Fruit fly (Drosophila melanogaster) whole organism, larva: Measurements from ENCODE around the gene fon.

ENCODE experiments used
- noc ChIP-seq: fragments of 200-800 bp; sonication (Bioruptor generic); optimal IDR thresholded peaks from 3 replicates; lab custom pipeline; 2019; ENCODE audit warnings: missing biosample characterization, mild to moderate bottlenecking, missing genetic modification characterization, moderate library complexity

fon gene

DNA sequence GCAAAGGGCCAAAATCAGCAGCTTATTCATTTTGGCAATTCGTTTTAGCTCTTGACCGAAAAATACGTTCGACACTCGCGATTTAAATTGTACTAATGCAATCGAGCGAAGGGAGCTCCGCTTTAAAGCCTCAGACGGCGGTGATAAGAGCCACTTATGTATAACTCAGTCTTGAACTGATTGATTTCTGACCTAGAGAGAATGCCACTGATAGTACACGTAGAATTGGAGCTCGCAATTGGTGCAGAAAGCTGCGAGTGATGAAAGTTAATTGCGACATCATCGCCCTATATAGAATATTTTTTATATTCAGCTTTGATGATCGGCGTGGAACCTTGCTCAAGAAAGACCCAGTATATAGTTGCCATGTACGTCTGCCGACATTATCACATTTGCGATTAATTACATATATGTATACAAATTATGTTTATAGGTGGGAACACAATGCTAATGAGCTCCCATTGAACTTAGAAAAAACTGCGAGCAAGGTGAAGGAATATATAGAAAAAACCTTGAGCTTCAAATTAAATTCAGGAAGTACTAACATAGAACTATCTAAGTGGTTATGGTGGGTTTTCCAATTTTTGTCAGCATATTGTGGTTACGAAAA, at the start of gene fon:
fon (minus strand) TSS at position 100 of the 610 bp plus-strand sequence.
- no peak for TF ChIP-seq noc (tag; lab: Kevin White, UChicago)

DNA sequence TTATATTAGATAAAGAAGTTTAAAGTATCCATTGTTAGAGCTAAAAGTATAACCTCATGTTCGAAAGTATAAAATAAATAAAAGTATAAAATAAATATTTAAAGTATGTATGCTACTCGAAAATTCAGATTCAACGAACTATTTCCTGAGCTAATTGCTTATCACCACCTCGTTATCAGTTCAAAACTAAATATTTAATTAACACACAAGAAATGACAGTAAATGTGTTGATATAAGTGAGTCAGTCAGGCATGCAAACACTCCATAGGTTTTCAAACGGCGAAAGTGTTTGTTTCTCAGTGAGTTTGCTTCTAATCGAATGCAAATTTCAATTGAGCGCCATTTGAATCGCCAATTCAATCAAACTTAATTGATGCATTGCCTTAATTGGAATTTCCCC, 48.3 kb upstream of the fon start:
- TF ChIP-seq noc (tag; lab: Kevin White, UChicago): peak; percentile 61

DNA sequence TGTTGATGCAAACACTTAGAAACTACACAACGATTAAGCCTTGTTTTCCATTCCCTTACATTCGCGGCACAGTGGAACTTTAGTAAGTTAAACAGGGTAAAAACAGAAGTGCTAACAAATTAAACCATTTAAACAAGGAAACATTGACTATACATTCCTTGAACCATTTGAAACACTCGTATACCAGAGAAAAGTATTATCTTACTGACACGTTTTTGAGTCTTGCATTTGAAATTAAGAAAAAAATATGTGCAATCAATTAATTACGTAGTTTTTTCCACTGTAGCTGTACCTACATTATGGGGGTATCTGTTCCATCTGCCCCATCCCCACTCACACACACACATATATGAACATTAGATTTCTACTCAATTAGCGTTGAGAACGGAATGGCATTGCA, 47.3 kb upstream of the fon start:
- peak; percentile 84 for TF ChIP-seq noc (tag; lab: Kevin White, UChicago)

DNA sequence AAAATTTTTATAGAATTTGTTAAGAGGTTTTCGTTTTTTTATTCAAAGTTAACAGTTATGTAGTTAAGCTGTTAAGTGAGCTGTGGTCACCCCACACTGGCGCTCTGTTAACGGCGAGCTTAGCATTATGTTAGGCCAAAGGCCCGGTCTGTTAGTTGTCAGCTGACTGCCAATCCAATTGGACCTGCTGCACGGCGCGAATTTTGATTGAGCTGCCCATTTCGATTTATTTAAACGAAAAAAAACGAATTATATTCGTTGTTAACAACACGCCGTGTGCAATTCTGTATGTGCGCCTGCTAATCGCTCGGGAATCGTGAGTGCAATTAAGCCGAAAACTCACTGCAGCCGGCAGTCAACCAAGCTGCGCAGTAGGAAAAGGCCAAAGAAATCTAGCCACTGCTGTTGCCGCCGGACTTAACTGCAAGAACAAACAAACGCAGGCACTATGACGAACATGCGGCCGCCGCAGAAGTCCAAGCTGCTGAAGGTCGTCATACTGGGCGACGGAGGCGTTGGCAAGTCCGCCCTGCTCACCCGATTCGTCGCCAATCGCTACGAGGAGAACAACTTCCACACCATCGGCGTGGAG, 46.5 kb upstream of the fon start, which contains the start of gene Rab9:
Rab9 (plus strand) TSS at position 151 of the 592 bp plus-strand sequence.
- TF ChIP-seq noc (tag; lab: Kevin White, UChicago): peak; percentile 32

DNA sequence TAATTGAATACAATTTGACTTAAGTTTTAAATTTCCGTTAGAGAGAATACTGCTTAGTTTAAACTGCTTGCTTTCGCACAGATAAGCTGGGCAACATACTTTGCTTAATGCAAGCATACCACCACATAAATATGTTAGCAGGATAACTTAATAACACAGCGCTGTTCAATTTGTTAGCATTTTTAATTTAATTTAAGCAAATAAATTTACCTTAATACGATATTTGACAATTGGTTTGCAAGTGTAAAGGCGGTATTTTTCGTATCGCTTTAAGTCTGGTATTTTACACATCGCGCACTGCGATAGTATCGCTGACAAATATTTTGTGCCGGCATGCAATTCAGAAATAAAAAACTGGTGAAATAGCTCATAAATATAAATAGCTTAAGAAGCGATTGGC, 44.3 kb upstream of the fon start, which contains the start of gene RtcB:
RtcB (plus strand) TSS at position 301 of the 400 bp plus-strand sequence.
- TF ChIP-seq noc (tag; lab: Kevin White, UChicago): no peak

DNA sequence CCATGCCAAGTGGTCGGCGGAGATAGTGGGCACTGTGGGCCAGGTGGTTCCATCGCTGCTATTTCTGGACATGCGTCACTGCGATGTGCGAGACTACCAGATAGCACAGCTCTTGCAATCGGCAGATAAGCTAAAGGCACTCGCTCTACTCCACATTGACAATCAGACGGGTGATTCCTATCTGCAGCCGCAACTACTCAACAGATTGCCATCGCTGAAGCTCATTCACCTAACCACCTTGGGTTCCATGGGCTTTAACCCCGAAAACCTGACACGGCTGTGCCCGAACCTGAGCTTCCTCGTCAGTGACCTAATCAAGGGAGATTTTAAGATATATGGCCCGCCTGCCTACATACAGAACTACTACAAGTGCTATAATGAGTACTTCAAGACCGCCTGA, 43.7 kb upstream of the fon start:
- peak; percentile 28 for TF ChIP-seq noc (tag; lab: Kevin White, UChicago)

DNA sequence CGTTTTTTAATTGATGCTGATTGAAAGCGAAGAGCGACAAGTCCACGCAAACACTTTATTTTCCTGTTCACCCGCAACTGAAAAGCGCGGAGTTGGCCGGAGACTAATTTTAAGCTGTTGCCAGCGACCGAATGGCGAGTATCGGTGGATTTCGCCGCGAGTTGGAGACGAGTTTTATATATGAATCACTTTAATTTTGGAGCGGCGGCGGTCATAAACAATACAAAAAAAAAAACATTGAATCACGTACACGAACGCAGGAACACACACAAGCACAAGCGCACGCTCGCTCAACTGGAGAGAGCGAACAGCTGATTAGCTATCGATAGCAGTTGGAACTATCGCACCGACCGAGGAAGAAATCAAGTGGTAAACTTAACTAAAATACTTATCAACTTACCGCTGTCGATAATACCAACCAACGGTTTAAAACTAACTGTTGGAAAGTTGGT, 40.4 kb upstream of the fon start, which contains the start of gene Pax:
Pax (minus strand) TSS at position 267 of the 452 bp plus-strand sequence.
- TF ChIP-seq noc (tag; lab: Kevin White, UChicago): no peak

DNA sequence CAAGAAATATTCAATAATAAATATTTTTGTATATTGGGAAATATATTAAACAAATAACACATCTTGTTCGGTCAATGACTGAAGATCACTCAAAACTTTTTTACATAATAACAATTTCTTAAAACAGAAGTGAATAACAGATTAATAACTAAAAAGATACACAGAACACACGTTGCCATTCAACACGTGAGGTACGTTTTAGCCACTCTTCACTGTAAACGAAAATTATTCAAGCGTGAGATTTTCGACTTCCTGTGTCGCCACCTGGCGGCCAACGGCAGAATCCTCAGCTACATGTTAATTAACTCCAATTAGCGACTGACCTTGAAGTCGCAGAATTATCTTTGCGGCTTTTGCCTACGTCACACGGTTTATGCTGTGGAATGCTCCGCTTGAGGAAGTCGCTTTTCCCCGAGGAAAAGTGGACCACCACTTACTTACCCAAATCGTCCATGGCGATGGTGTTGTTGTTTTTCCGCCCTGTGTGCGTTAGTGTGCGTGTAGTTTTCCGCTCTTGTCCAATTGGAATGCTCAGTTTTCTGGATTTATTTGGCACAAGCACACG, 39.8 kb upstream of the fon start:
- peak; percentile 75 for TF ChIP-seq noc (tag; lab: Kevin White, UChicago)

DNA sequence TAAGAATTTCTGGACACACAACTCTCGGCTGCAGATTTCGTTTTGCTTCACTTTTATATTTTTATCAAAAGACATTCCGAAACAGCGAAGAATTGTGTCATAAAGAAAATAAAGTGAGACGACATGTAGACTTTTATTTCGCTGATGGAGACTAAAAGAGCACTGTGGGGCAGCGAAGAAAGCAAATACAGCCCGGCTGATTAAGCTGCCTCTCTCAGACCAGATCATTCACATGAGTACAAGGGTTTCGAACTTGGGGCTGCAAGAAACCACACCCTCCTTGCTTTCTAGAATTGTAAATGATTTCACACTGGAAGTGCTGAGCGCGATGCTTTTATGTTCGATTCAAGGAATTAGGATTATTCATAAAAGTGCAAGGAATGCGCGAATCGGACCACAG, 39.1 kb upstream of the fon start:
- no peak for TF ChIP-seq noc (tag; lab: Kevin White, UChicago)

DNA sequence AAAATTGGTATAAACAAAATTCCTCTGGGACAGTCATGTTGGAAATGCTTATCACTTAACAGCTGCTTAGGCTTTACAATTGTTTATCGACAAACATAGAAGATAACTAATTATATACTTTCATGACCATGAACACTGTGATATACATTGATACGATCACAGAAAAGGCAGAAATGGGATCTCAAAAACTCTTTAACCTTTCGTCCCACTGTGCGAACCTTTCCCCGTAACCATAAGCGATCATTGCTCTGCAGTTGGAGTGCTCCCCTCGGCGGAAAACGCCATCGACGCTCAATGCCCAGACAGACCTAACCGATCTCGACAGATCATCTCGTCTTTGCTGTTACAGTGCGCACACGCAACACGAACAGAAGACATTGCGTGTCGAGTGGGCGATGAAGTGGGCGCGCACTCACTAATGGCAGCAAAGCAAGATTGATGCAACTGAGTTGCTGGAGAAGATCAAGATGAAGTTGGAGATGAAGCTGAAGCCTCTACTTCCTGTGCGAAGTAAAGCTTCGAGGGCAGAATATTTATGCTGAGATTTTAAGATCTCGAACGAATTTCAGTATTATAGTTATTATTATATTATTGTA, 38.4 kb upstream of the fon start:
- no peak for TF ChIP-seq noc (tag; lab: Kevin White, UChicago)

DNA sequence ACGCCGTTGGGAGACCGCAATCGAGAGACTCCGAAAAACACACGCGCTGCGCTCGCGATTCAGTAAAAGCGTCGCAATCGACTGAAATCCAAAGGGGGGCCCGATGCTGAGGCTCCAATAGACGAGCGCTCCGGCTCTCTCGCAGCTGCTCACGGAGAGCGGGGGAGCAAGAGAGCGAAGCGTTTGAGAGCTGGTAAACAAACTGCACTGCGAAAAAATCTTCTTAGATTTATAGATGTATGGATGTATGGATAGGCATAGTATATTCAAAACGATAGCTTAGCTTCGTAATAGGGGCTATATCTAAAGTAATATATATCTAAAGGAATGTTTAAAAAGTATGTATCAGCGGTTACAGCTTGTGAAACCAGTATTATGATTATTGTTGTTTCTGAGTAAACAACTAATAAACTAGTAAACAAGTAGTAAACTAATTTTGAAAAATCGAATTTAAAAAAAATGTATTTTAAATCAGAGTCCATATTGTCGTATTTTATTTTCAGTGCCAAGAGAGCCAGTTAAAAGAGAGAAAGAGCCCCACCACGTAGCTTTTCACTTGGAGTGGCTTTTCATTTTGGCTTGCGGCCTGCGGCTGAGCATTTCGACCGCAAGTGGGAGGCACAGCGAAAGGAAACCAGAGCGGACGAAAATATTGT, 37.6 kb upstream of the fon start, which contains the start of the genes Alp12 and CG13085:
Alp12 (plus strand) TSS at position 584 of the 656 bp plus-strand sequence.
CG13085 (plus strand) TSS at position 584 of the 656 bp plus-strand sequence.
- TF ChIP-seq noc (tag; lab: Kevin White, UChicago): peak; percentile 98

DNA sequence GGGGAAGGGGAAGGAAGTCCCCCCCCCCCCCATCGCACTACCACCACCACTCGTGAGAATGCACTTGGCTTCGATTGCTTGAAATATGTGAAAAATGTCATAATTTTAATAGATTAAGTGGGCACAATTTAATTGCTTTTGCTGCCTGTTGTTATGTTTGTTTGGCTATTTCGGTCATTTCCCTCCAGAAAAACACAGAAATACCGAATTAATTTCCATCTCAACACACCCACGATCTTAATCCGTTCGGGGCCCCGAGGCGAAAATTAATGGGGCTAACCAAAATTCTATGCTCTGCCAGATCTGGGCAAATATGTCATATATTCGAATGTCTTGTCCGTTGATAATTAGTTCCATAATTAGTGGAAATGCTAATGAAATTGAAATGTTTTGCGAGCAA, 36.6 kb upstream of the fon start:
- no peak for TF ChIP-seq noc (tag; lab: Kevin White, UChicago)

DNA sequence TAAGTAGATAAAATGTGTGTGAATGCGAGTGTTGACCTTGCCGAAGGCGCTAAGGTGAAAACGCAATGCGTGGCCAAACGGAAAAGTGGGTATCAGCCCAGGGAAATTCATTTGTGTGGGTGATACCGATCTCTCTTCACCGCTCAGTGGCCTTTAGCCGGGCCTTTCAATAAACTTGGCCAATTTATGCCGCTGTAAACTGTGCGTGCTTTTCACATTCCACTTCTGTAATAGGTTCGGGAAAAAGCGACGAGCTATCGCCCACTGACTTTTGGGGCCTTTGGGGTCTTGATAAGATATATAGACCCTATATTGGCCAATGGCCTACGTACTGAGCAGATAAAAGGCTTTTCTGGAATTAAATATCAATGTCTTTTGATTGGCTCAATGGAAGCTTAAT, 35.6 kb upstream of the fon start:
- TF ChIP-seq noc (tag; lab: Kevin White, UChicago): no peak

DNA sequence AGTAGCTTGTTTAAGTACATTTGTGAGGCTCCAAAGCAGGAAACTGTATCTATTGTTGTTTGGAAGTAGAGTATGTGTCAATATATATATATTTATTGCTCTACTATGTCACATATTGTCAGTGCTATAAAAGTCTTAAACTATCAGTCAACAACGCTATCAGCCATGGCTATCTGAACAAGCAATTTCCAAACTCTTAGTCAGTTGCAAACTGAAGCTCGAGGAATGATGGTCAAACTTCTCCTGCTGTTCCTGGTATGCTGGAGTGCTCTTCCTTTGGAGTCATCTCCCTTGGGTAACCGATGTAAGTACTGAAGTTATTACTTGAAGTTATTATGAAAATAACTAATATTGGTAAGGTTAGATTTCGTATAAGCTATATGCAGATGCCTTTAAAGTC, 32.9 kb upstream of the fon start, which contains the start of gene lectin-37Db:
lectin-37Db (plus strand) TSS at position 204 of the 400 bp plus-strand sequence.
- TF ChIP-seq noc (tag; lab: Kevin White, UChicago): no peak

DNA sequence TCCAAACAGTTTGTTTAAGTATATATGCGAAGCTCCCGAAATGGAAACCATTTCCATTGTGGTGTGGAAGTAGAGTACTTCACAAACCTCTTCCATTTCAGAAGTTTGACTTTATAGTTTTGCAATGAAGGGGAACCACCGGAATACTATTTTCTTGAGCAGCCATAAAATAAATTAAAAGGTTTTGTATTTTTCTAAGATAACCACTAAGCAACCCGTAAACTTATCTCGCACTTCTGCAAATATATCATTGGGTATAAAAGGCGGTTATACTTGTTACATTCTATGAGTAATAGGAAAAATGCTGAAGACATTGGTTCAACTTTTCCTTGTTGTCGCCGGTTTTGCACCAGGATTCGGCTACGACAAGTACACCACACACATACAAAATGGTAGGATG, 32.0 kb upstream of the fon start, which contains the start of gene lectin-37Da:
lectin-37Da (plus strand) TSS at position 301 of the 400 bp plus-strand sequence.
- TF ChIP-seq noc (tag; lab: Kevin White, UChicago): no peak
